Fruit fly (Drosophila melanogaster) whole organism, larva: ENCODE data around the gene CG14903.

Experiments
- noc ChIP-seq: fragments of 200-800 bp; sonication (Bioruptor generic); optimal IDR thresholded peaks from 3 replicates; lab custom pipeline; 2019; ENCODE audit warnings: missing biosample characterization, mild to moderate bottlenecking, missing genetic modification characterization, moderate library complexity

CG14903 gene

dm6 chr3R:16571215-16571614, 2.3 kb downstream of the CG14903 start, which contains the start of gene CG14891:
TSS of gene CG14891 (plus strand) at chr3R:16571515.
- no peak for TF ChIP-seq noc

dm6 chr3R:16570484-16570883, 3.1 kb downstream of the CG14903 start:
- no peak for TF ChIP-seq noc

dm6 chr3R:16569338-16569737, 4.2 kb downstream of the CG14903 start:
- no peak for TF ChIP-seq noc

dm6 chr3R:16564775-16565174, 8.8 kb downstream of the CG14903 start:
- no peak for TF ChIP-seq noc

dm6 chr3R:16558623-16559155, 14.9 kb downstream of the CG14903 start:
- TF ChIP-seq noc = no peak

dm6 chr3R:16553459-16554230, 19.9 kb downstream of the CG14903 start:
- no peak for TF ChIP-seq noc

dm6 chr3R:16551680-16552627, 21.6 kb downstream of the CG14903 start:
- TF ChIP-seq noc = no peak

dm6 chr3R:16545705-16546104, 27.8 kb downstream of the CG14903 start:
- TF ChIP-seq noc = no peak

- TF ChIP-seq noc = no peak
Measured at dm6 chr3R:16542538-16542937, 31.0 kb downstream of the CG14903 start.

dm6 chr3R:16541932-16542331, 31.6 kb downstream of the CG14903 start:
- no peak for TF ChIP-seq noc

- TF ChIP-seq noc = no peak
Measured at dm6 chr3R:16541293-16541692, 32.3 kb downstream of the CG14903 start.

dm6 chr3R:16538862-16539437, 34.6 kb downstream of the CG14903 start:
- TF ChIP-seq noc = no peak

dm6 chr3R:16537307-16537706, 36.2 kb downstream of the CG14903 start:
- TF ChIP-seq noc = no peak

dm6 chr3R:16533749-16534304, 39.7 kb downstream of the CG14903 start:
- TF ChIP-seq noc = no peak

- TF ChIP-seq noc = no peak
Measured at dm6 chr3R:16530424-16530823, 43.1 kb downstream of the CG14903 start.

- TF ChIP-seq noc = no peak
Measured at dm6 chr3R:16528429-16528828, 45.1 kb downstream of the CG14903 start.
